Fruit fly (Drosophila melanogaster): ENCODE measurements around the gene kst.

kst gene

DNA sequence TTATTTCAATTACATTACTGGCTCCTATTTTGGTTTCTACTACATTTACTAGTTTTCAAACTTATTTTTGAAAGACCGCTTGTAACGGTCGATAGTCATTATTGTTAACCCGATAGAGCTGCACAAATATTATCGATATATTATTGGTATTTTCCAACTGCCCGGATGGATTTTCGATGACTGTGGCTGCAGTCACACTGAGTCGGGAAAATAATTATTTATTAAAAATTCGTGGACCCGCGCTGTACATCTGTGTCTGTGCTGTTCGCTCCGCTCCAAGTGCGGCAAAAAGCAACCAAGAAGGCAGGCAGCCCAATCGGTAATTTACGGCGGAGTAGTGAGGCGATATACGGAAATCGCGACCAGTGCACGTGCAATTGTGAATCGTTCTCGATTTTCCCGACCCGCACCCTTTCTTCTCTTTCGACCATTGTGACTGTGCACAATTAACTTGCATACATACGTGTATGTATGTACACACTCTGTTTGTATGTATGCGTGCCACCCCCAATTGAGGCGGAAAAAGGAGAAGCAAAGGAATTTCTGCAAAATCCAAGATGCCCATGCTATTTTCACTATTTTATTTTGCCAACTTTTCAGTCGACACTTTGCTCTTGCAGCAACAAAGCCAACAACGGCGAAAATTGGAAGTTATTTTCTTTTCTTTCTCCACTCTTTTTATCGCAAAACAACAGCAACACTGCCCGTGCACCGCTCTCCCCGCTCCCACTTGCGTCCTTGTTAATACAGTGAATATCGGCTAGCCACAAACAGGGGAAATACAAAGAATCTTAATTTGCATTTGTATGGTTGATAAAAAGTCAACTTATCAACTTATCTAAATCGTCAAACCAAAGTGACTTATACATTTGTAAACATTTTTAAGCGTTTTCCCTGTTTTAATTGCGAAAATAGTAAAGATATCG is 32.9 kb upstream of the kst start, which contains the start of gene ZnT63C (continued):
- peak; percentile 1 for TF ChIP-seq run (tag; optimal IDR thresholded peaks at IDR 0.05)
- peak; percentile 87 for TF ChIP-seq Bgb (GFP tag; IDR thresholded peaks at IDR 0.05; ENCODE audit: partially characterized antibody)
- no peak for TF ChIP-seq CG18262 (tag; optimal IDR thresholded peaks at IDR 0.05)
- TF ChIP-seq stwl (tag; optimal IDR thresholded peaks at IDR 0.05), result peak; percentile 76
- TF ChIP-seq vnd (GFP tag; IDR thresholded peaks at IDR 0.05; ENCODE audit: partially characterized antibody), result peak; percentile 79
- 0 out of 2 replicates have a peak, but pooled peaks have one; percentile 24 for TF ChIP-seq CG17328 (GFP tag; IDR thresholded peaks at IDR 0.05)

dm6 chr3L:3304740-3305139 is 31.9 kb upstream of the kst start:
- peak; percentile 54 for TF ChIP-seq CG15479 (GFP tag; optimal IDR thresholded peaks at IDR 0.05)
- TF ChIP-seq tll (GFP tag; optimal IDR thresholded peaks at IDR 0.05), result peak in 1 of 2 experiments; percentile 25
- TF ChIP-seq Myb (GFP tag; optimal IDR thresholded peaks at IDR 0.05), result no peak
- TF ChIP-seq CG3995 (GFP tag; optimal IDR thresholded peaks at IDR 0.05), result no peak
- TF ChIP-seq Aef1 (GFP tag; IDR thresholded peaks at IDR 0.05), result no peak
- TF ChIP-seq CG7745 (tag; optimal IDR thresholded peaks at IDR 0.05), result no peak
- no peak for TF ChIP-seq Ets65A (GFP tag)

DNA sequence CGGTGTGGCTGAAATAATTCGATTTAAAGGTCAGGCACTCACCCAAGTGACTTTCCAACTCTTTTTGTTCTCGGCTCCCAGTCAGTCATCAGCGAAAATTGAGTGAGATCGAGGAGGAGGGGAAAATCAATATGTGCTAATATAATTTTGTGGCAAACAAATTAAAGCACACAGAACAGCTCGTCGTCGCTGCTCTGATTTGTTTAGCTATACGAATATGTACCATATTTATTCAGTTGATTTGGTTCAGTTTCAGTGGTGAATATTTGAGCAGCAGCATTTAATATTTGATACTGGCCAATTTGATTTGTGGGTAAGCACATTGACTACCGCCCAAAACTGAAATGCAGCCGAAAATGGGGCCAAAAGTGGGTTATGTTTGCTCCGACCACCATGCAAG is 31.2 kb upstream of the kst start:
- peak; percentile 67 for TF ChIP-seq fd64A (GFP tag; optimal IDR thresholded peaks at IDR 0.05)
- TF ChIP-seq CG7786 (GFP tag; optimal IDR thresholded peaks at IDR 0.05), result peak; percentile 17
- TF ChIP-seq ATbp (GFP tag; optimal IDR thresholded peaks at IDR 0.05), result peak; percentile 76
- peak; percentile 55; the same call in 2 of the 3 replicates for TF ChIP-seq ci (GFP tag; IDR thresholded peaks at IDR 0.05)
- peak; percentile 21 for TF ChIP-seq CG12219 (GFP tag; optimal IDR thresholded peaks at IDR 0.05)
- TF ChIP-seq CG4360 (GFP tag; IDR thresholded peaks at IDR 0.05), result no peak
- peak; percentile 23 for TF ChIP-seq Sox102F (GFP tag; optimal IDR thresholded peaks at IDR 0.05)
- no peak for TF ChIP-seq CkIIα-i1 (GFP tag; IDR thresholded peaks at IDR 0.05)
- peak in 1 of 2 experiments; percentile 83 for TF ChIP-seq bsh (GFP tag; optimal IDR thresholded peaks at IDR 0.05)
- TF ChIP-seq CG12942 (GFP tag; optimal IDR thresholded peaks at IDR 0.05), result peak; percentile 4
- peak; percentile 30 for TF ChIP-seq gsb-n (tag; optimal IDR thresholded peaks at IDR 0.05)
- TF ChIP-seq CG1233 (GFP tag; optimal IDR thresholded peaks at IDR 0.05), result no peak
- TF ChIP-seq CG11695 (GFP tag; IDR thresholded peaks at IDR 0.05), result 0 out of 3 replicates have a peak, but pooled peaks have one; percentile 11
- TF ChIP-seq oc (tag; optimal IDR thresholded peaks at IDR 0.05), result peak; percentile 58
- TF ChIP-seq nau (GFP tag; optimal IDR thresholded peaks at IDR 0.05), result peak; percentile 63
- peak; percentile 49 for TF ChIP-seq CG8089 (GFP tag; optimal IDR thresholded peaks at IDR 0.05)
- TF ChIP-seq Blimp-1 (GFP tag; optimal IDR thresholded peaks at IDR 0.05), result peak; percentile 68
- TF ChIP-seq CG15514 (GFP tag; optimal IDR thresholded peaks at IDR 0.05), result peak; percentile 41
- TF ChIP-seq Adf1 (GFP tag; IDR thresholded peaks at IDR 0.05), result no peak
- TF ChIP-seq shn (GFP tag; optimal IDR thresholded peaks at IDR 0.05), result peak; percentile 5
- TF ChIP-seq ara (GFP tag; IDR thresholded peaks at IDR 0.05), result 0 out of 2 replicates have a peak, but pooled peaks have one; percentile 20
- peak; percentile 58 for TF ChIP-seq CG1792 (GFP tag; optimal IDR thresholded peaks at IDR 0.05)
- TF ChIP-seq pfk (GFP tag; optimal IDR thresholded peaks at IDR 0.05), result no peak
- TF ChIP-seq CG3995 (GFP tag; optimal IDR thresholded peaks at IDR 0.05), result no peak
- TF ChIP-seq CG8290 (GFP tag; optimal IDR thresholded peaks at IDR 0.05), result peak; percentile 3
- TF ChIP-seq CG8290 (tag; optimal IDR thresholded peaks at IDR 0.05), result peak in 1 of 2 experiments; percentile 86
- peak; percentile 28 for TF ChIP-seq CG18619 (GFP tag; optimal IDR thresholded peaks at IDR 0.05)
- TF ChIP-seq trh (GFP tag; optimal IDR thresholded peaks at IDR 0.05), result peak; percentile 45
- peak; percentile 43; the same call in 2 of the 3 replicates for TF ChIP-seq so (GFP tag; IDR thresholded peaks at IDR 0.05)
- peak; percentile 6 for TF ChIP-seq CG15269 (tag; optimal IDR thresholded peaks at IDR 0.05)
- TF ChIP-seq odd (GFP tag; optimal IDR thresholded peaks at IDR 0.05), result peak; percentile 30
- TF ChIP-seq cg (GFP tag; optimal IDR thresholded peaks at IDR 0.05), result no peak
- peak; percentile 37 for TF ChIP-seq CG14965 (GFP tag; optimal IDR thresholded peaks at IDR 0.05; ENCODE audit: borderline replicate concordance)
